Fruit fly (Drosophila melanogaster): Measurements from ENCODE around the gene GCS1.

GCS1 gene

DNA sequence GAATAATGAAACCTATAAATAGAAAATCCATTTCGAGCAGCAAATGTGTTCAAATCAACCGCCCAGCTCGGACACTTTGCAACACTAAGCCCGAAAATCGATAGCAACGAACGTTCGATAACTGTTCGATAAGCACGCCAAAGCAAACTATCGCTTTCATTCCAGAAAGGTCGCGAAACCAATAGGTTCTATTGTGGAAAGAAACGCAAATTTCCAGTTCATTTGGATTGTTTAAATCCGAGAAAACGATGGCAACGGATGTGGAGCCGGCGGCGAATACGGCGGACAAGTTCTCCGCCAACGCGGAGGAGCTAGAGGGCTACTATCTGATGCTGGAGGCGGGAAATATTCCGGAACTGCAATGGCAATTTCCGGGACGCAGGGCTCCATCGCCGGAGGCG is 11.3 kb upstream of the GCS1 start, which contains the start of gene Pa1 (continued):
- no peak for TF ChIP-seq Hey (tag; optimal IDR thresholded peaks at IDR 0.05)
- no peak for TF ChIP-seq CG9609 (GFP tag; optimal IDR thresholded peaks at IDR 0.05)
- TF ChIP-seq CG2129 (GFP tag; IDR thresholded peaks at IDR 0.05; ENCODE audit: partially characterized antibody) = 0 out of 2 replicates have a peak, but pooled peaks have one; percentile 27
- TF ChIP-seq CG34376 (GFP tag; optimal IDR thresholded peaks at IDR 0.05) = peak; percentile 11
- no peak for TF ChIP-seq dmrt11E (tag; optimal IDR thresholded peaks at IDR 0.05)
- TF ChIP-seq gcm2 (GFP tag; optimal IDR thresholded peaks at IDR 0.05) = no peak
- TF ChIP-seq NC2β (GFP tag; optimal IDR thresholded peaks at IDR 0.05) = no peak
- TF ChIP-seq Hmr (GFP tag; optimal IDR thresholded peaks at IDR 0.05) = no peak
- no peak for TF ChIP-seq Meics (GFP tag; optimal IDR thresholded peaks at IDR 0.05)
- TF ChIP-seq CG10959 (GFP tag; IDR thresholded peaks at IDR 0.05) = no peak
- TF ChIP-seq CG14667 (GFP tag; IDR thresholded peaks at IDR 0.05) = no peak
- peak; percentile 42 for TF ChIP-seq stwl (tag; optimal IDR thresholded peaks at IDR 0.05)
- no peak for TF ChIP-seq wor (GFP tag; IDR thresholded peaks at IDR 0.05)
- TF ChIP-seq sim (GFP tag; IDR thresholded peaks at IDR 0.05) = no peak
- TF ChIP-seq slbo (GFP tag; IDR thresholded peaks at IDR 0.05) = no peak
- no peak for TF ChIP-seq ERR (GFP tag; optimal IDR thresholded peaks at IDR 0.05)
- TF ChIP-seq CG34224 (GFP tag; IDR thresholded peaks at IDR 0.05; ENCODE audit: partially characterized antibody) = peak; percentile 76
- TF ChIP-seq zen (tag; optimal IDR thresholded peaks at IDR 0.05) = no peak
- peak; percentile 2 for TF ChIP-seq CG9797 (GFP tag; optimal IDR thresholded peaks at IDR 0.05)
- TF ChIP-seq Abd-B (GFP tag; optimal IDR thresholded peaks at IDR 0.05) = no peak
- TF ChIP-seq CG1529 (GFP tag; optimal IDR thresholded peaks at IDR 0.05) = no peak
- TF ChIP-seq Vsx1 (GFP tag; optimal IDR thresholded peaks at IDR 0.05) = no peak
- TF ChIP-seq Rx (GFP tag; IDR thresholded peaks at IDR 0.05) = no peak
- TF ChIP-seq Fer1 (GFP tag; optimal IDR thresholded peaks at IDR 0.05) = peak; percentile 41
- TF ChIP-seq chm (GFP tag; IDR thresholded peaks at IDR 0.05) = 0 out of 2 replicates have a peak, but pooled peaks have one; percentile 12
- no peak for TF ChIP-seq Nf-YA (GFP tag; IDR thresholded peaks at IDR 0.05)
- no peak for TF ChIP-seq Aef1 (GFP tag; IDR thresholded peaks at IDR 0.05)
- TF ChIP-seq CG13287 (GFP tag; IDR thresholded peaks at IDR 0.05; ENCODE audit: partially characterized antibody) = peak; percentile 80
- TF ChIP-seq CG16815 (GFP tag; optimal IDR thresholded peaks at IDR 0.05) = no peak
- TF ChIP-seq nmo (GFP tag; optimal IDR thresholded peaks at IDR 0.05) = no peak
- no peak for TF ChIP-seq PHDP (tag; optimal IDR thresholded peaks at IDR 0.05)
- TF ChIP-seq pzg (GFP tag; optimal IDR thresholded peaks at IDR 0.05) = peak; percentile 62
- no peak for TF ChIP-seq CG9215 (GFP tag; IDR thresholded peaks at IDR 0.05)
- no peak for TF ChIP-seq bowl (GFP tag; IDR thresholded peaks at IDR 0.05)
- TF ChIP-seq stc (GFP tag; IDR thresholded peaks at IDR 0.05) = 0 out of 2 replicates have a peak, but pooled peaks have one; percentile 16
- TF ChIP-seq kni (GFP tag; optimal IDR thresholded peaks at IDR 0.05) = no peak
- TF ChIP-seq ash1 (GFP tag; optimal IDR thresholded peaks at IDR 0.05) = no peak
- TF ChIP-seq gro (GFP tag; optimal IDR thresholded peaks at IDR 0.05) = peak; percentile 54
- TF ChIP-seq Myb (GFP tag; optimal IDR thresholded peaks at IDR 0.05) = peak; percentile 8
- TF ChIP-seq Xrp1 (GFP tag; IDR thresholded peaks at IDR 0.05) = no peak
- no peak for TF ChIP-seq CG42726 (GFP tag; IDR thresholded peaks at IDR 0.05; ENCODE audit: partially characterized antibody)
- TF ChIP-seq Antp (GFP tag; optimal IDR thresholded peaks at IDR 0.05) = no peak
- no peak for TF ChIP-seq CG10543 (GFP tag; optimal IDR thresholded peaks at IDR 0.05)
- no peak for TF ChIP-seq CG10209 (GFP tag; optimal IDR thresholded peaks at IDR 0.05)
- no peak for TF ChIP-seq ase (GFP tag; IDR thresholded peaks at IDR 0.05)
- TF ChIP-seq gsb-n (tag; optimal IDR thresholded peaks at IDR 0.05) = no peak
- no peak for TF ChIP-seq shn (GFP tag; optimal IDR thresholded peaks at IDR 0.05)
- no peak for TF ChIP-seq CG12391 (tag; optimal IDR thresholded peaks at IDR 0.05)
- no peak for TF ChIP-seq CG30403 (GFP tag; optimal IDR thresholded peaks at IDR 0.05)
- no peak for TF ChIP-seq her (GFP tag; optimal IDR thresholded peaks at IDR 0.05)
- TF ChIP-seq CG9817 (tag; optimal IDR thresholded peaks at IDR 0.05) = no peak
- no peak for TF ChIP-seq seq (GFP tag; IDR thresholded peaks at IDR 0.05)
